Worm (Caenorhabditis elegans): ENCODE data around the gene srj-44.

DNA sequence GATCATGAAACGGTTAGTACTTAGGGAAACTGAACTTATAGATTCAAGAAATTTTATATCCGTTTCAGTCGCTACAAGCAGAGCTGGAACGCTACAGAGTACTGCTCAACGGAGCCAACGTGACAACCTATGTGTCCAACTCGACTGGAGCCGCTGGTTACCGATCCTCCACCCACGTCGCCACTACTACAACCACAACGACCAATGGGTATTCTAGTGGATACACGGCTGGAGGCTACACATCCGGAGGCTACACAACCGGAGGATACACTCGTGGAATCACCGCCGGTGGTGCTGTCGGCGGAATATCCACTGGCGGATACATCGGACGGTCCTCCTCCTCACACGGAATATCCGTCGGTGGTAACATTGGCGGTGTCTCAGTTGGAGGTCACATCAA lies 37.4 kb upstream of the srj-44 start:
- TF ChIP-seq tab-1 (GFP tag; IDR thresholded peaks at IDR 0.05) (no peak), klf-2 (GFP tag; conservative IDR thresholded peaks at IDR 0.05) (no peak), ztf-23 (GFP tag; IDR thresholded peaks at IDR 0.05) (no peak)

Data from whole organism, midembryonic.